Worm (Caenorhabditis elegans) whole organism, L4 larva: ENCODE measurements around the gene W01A11.7.

Experiments used
- D1046.2 ChIP-seq: fragments of 200-800 bp; sonication (Bioruptor generic); IDR thresholded peaks from 2 replicates; pipeline ENCODE4 v1.3.6; 2022; ENCODE audit warnings: missing genetic modification characterization, missing compliant biosample characterization
- F26F4.8 ChIP-seq: fragments of 200-800 bp; sonication (Bioruptor generic); conservative IDR thresholded peaks from 2 replicates; pipeline ENCODE4 v1.3.6; 2022; ENCODE audit warnings: missing genetic modification characterization, missing compliant biosample characterization
- F49E8.2 ChIP-seq: sonication (generic microtip); optimal IDR thresholded peaks from 2 replicates; lab custom pipeline; 2016; ENCODE audit warnings: missing compliant biosample characterization, mild to moderate bottlenecking, missing genetic modification characterization, borderline replicate concordance
- T26A8.4 ChIP-seq: fragments of 200-800 bp; sonication (Bioruptor generic); IDR thresholded peaks from 2 replicates; pipeline ENCODE4 v1.3.6; 2022; ENCODE audit warnings: missing genetic modification characterization, missing compliant biosample characterization
- ZK546.5 ChIP-seq, 2 experiments: sonication (generic microtip); optimal IDR thresholded peaks; 2 replicates each; lab custom pipeline; 2017; ENCODE audit warnings: missing biosample characterization in 2 of 2, missing genetic modification characterization in 2 of 2
- aly-2 ChIP-seq: sonication (generic microtip); optimal IDR thresholded peaks from 2 replicates; lab custom pipeline; 2018; ENCODE audit warnings: missing biosample characterization, missing genetic modification characterization
- arid-1 ChIP-seq: fragments of 200-800 bp; sonication (Bioruptor generic); conservative IDR thresholded peaks from 2 replicates; pipeline ENCODE4 v1.3.6; 2022; ENCODE audit warnings: missing genetic modification reagents, missing genetic modification characterization, missing compliant biosample characterization
- attf-4 ChIP-seq: sonication (generic microtip); optimal IDR thresholded peaks from 3 replicates; lab custom pipeline; 2017; ENCODE audit warnings: missing biosample characterization, missing genetic modification characterization
- ceh-32 ChIP-seq: sonication (generic microtip); optimal IDR thresholded peaks from 2 replicates; lab custom pipeline; 2016; ENCODE audit warnings: mild to moderate bottlenecking, missing genetic modification characterization, missing compliant biosample characterization; ENCODE audit not compliant: poor library complexity
- ces-1 ChIP-seq: fragments of 150-350 bp; sonication (generic microtip); optimal IDR thresholded peaks from 4 replicates; lab custom pipeline; 2014; ENCODE audit warnings: missing biosample characterization, missing genetic modification reagents, missing genetic modification characterization
- cey-2 ChIP-seq: sonication (generic microtip); optimal IDR thresholded peaks from 3 replicates; lab custom pipeline; 2017; ENCODE audit warnings: missing genetic modification characterization, mild to moderate bottlenecking, missing compliant biosample characterization, antibody characterized with exemption, borderline replicate concordance; ENCODE audit not compliant: insufficient read depth
- ctbp-1 ChIP-seq: fragments of 200-800 bp; sonication (Bioruptor generic); IDR thresholded peaks from 2 replicates; pipeline ENCODE4 v1.3.6; 2022; ENCODE audit warnings: missing genetic modification reagents, missing genetic modification characterization, missing compliant biosample characterization
- daf-19 ChIP-seq: fragments of 200-800 bp; sonication (Bioruptor generic); conservative IDR thresholded peaks from 2 replicates; pipeline ENCODE4 v1.3.6; 2022; ENCODE audit warnings: missing genetic modification characterization, missing compliant biosample characterization
- dmd-6 ChIP-seq: fragments of 200-800 bp; sonication (Bioruptor generic); IDR thresholded peaks from 2 replicates; pipeline ENCODE4 v1.3.6; 2022; ENCODE audit warnings: missing genetic modification reagents, missing genetic modification characterization, missing compliant biosample characterization
- dve-1 ChIP-seq: sonication (generic microtip); optimal IDR thresholded peaks from 2 replicates; lab custom pipeline; 2017; ENCODE audit warnings: antibody characterized with exemption, mild to moderate bottlenecking, missing genetic modification characterization, missing compliant biosample characterization; ENCODE audit not compliant: insufficient read depth
- egl-27 ChIP-seq: sonication (generic microtip); optimal IDR thresholded peaks from 3 replicates; lab custom pipeline; 2017; ENCODE audit warnings: missing biosample characterization, missing genetic modification reagents, missing genetic modification characterization
- fos-1 ChIP-seq: fragments of 150-350 bp; optimal IDR thresholded peaks from 2 replicates; lab custom pipeline; 2014; ENCODE audit warnings: missing biosample characterization, missing genetic modification characterization
- gei-8 ChIP-seq: fragments of 200-800 bp; sonication (Bioruptor generic); optimal IDR thresholded peaks from 2 replicates; lab custom pipeline; 2018; ENCODE audit warnings: mild to moderate bottlenecking, missing genetic modification characterization, missing compliant biosample characterization
- hlh-11 ChIP-seq: fragments of 200-800 bp; sonication (Bioruptor generic); optimal IDR thresholded peaks from 2 replicates; lab custom pipeline; 2018; ENCODE audit warnings: mild to moderate bottlenecking, missing genetic modification characterization, missing compliant biosample characterization
- hmg-1.1 ChIP-seq: fragments of 200-800 bp; sonication (Bioruptor generic); IDR thresholded peaks from 2 replicates; pipeline ENCODE4 v1.3.6; 2022; ENCODE audit warnings: missing genetic modification reagents, missing genetic modification characterization, missing compliant biosample characterization
- lim-7 ChIP-seq: fragments of 200-800 bp; sonication (Bioruptor generic); IDR thresholded peaks from 2 replicates; pipeline ENCODE4 v1.3.6; 2022; ENCODE audit warnings: missing genetic modification characterization, missing compliant biosample characterization
- lin-15B ChIP-seq: fragments of 150-350 bp; sonication (generic microtip); optimal IDR thresholded peaks from 3 replicates; lab custom pipeline; 2014; ENCODE audit warnings: missing biosample characterization, missing genetic modification characterization
- lin-38 ChIP-seq: fragments of 200-800 bp; sonication (Bioruptor generic); IDR thresholded peaks from 2 replicates; pipeline ENCODE4 v1.3.6; 2022; ENCODE audit warnings: missing genetic modification reagents, missing genetic modification characterization, missing compliant biosample characterization
- lir-3 ChIP-seq: sonication (generic microtip); optimal IDR thresholded peaks from 2 replicates; lab custom pipeline; 2016; ENCODE audit warnings: mild to moderate bottlenecking, missing genetic modification characterization, missing compliant biosample characterization
- mes-2 ChIP-seq: sonication (generic microtip); optimal IDR thresholded peaks from 2 replicates; lab custom pipeline; 2016; ENCODE audit warnings: missing genotype, mild to moderate bottlenecking, missing genetic modification characterization, missing compliant biosample characterization; ENCODE audit not compliant: poor library complexity, severe bottlenecking
- mxl-3 ChIP-seq: fragments of 200-800 bp; sonication (Bioruptor generic); optimal IDR thresholded peaks from 2 replicates; lab custom pipeline; 2018; ENCODE audit warnings: mild to moderate bottlenecking, missing genetic modification characterization, missing compliant biosample characterization
- nhr-10 ChIP-seq: fragments of 150-350 bp; optimal IDR thresholded peaks from 2 replicates; lab custom pipeline; 2014; ENCODE audit warnings: missing biosample characterization, missing genetic modification characterization
- nhr-25 ChIP-seq: sonication (generic microtip); optimal IDR thresholded peaks from 2 replicates; lab custom pipeline; 2017; ENCODE audit warnings: missing genetic modification characterization, mild to moderate bottlenecking, missing compliant biosample characterization, antibody characterized with exemption, moderate library complexity, borderline replicate concordance; ENCODE audit not compliant: insufficient read depth
- nhr-28 ChIP-seq: fragments of 150-350 bp; optimal IDR thresholded peaks from 2 replicates; lab custom pipeline; 2014; ENCODE audit warnings: missing biosample characterization, missing genetic modification characterization
- nhr-41 ChIP-seq: fragments of 200-800 bp; sonication (Bioruptor generic); IDR thresholded peaks from 2 replicates; pipeline ENCODE4 v1.3.6; 2022; ENCODE audit warnings: missing genetic modification reagents, missing genetic modification characterization, missing compliant biosample characterization
- nhr-48 ChIP-seq: sonication (generic microtip); optimal IDR thresholded peaks from 2 replicates; lab custom pipeline; 2016; ENCODE audit warnings: mild to moderate bottlenecking, missing genetic modification characterization, missing compliant biosample characterization
- nhr-76 ChIP-seq: fragments of 150-350 bp; optimal IDR thresholded peaks from 2 replicates; lab custom pipeline; 2014; ENCODE audit warnings: missing biosample characterization, missing genetic modification characterization
- nhr-77 ChIP-seq: fragments of 150-350 bp; optimal IDR thresholded peaks from 2 replicates; lab custom pipeline; 2014; ENCODE audit warnings: missing biosample characterization, missing genetic modification characterization
- pqm-1 ChIP-seq: sonication (generic microtip); optimal IDR thresholded peaks from 2 replicates; lab custom pipeline; 2017; ENCODE audit warnings: missing biosample characterization, missing genetic modification characterization
- rbr-2 ChIP-seq: sonication (generic microtip); optimal IDR thresholded peaks from 2 replicates; lab custom pipeline; 2016; ENCODE audit warnings: missing genotype, missing genetic modification characterization, missing compliant biosample characterization
- saeg-2 ChIP-seq: fragments of 200-800 bp; sonication (Bioruptor generic); IDR thresholded peaks from 2 replicates; pipeline ENCODE4 v1.3.6; 2022; ENCODE audit warnings: missing genetic modification reagents, missing genetic modification characterization, missing compliant biosample characterization
- spr-1 ChIP-seq: sonication (generic microtip); optimal IDR thresholded peaks from 2 replicates; lab custom pipeline; 2016; ENCODE audit warnings: mild to moderate bottlenecking, missing genetic modification characterization, missing compliant biosample characterization
- spr-3 ChIP-seq: fragments of 200-800 bp; sonication (Bioruptor generic); optimal IDR thresholded peaks from 2 replicates; lab custom pipeline; 2018; ENCODE audit warnings: mild to moderate bottlenecking, missing genetic modification characterization, missing compliant biosample characterization
- unc-130 ChIP-seq: sonication (generic microtip); optimal IDR thresholded peaks from 2 replicates; lab custom pipeline; 2016; ENCODE audit warnings: missing genetic modification reagents, missing genetic modification characterization, missing compliant biosample characterization
- unc-39 ChIP-seq: sonication (generic microtip); optimal IDR thresholded peaks from 2 replicates; lab custom pipeline; 2017; ENCODE audit warnings: missing biosample characterization, missing genetic modification characterization
- unc-62 ChIP-seq, 3 experiments: fragments of 150-350 bp in 1 of 3; sonication (generic microtip); optimal IDR thresholded peaks in 2 of 3; peaks in 1 of 3; 1 replicate in 1 of 3; 2 replicates in 2 of 3; lab custom pipeline; 2014 to 2017; ENCODE audit warnings: missing biosample characterization in 3 of 3, missing genetic modification characterization in 3 of 3, missing genetic modification reagents in 3 of 3, missing genotype in 1 of 3
- zag-1 ChIP-seq: fragments of 150-350 bp; optimal IDR thresholded peaks from 2 replicates; lab custom pipeline; 2014; ENCODE audit warnings: missing biosample characterization, missing genetic modification characterization
- zfp-2 ChIP-seq: sonication (generic microtip); optimal IDR thresholded peaks from 2 replicates; lab custom pipeline; 2016; ENCODE audit warnings: mild to moderate bottlenecking, missing genetic modification characterization, missing compliant biosample characterization
- zfp-3 ChIP-seq: fragments of 200-800 bp; sonication (Bioruptor generic); conservative IDR thresholded peaks from 2 replicates; pipeline ENCODE4 v1.3.6; 2022; ENCODE audit warnings: missing genetic modification reagents, missing genetic modification characterization, missing compliant biosample characterization
- zip-2 ChIP-seq: fragments of 150-350 bp; optimal IDR thresholded peaks from 2 replicates; lab custom pipeline; 2014; ENCODE audit warnings: missing biosample characterization, missing genetic modification characterization
- ztf-11 ChIP-seq: fragments of 150-350 bp; optimal IDR thresholded peaks from 2 replicates; lab custom pipeline; 2014; ENCODE audit warnings: missing biosample characterization, missing genetic modification characterization
- ztf-7 ChIP-seq: fragments of 150-350 bp; optimal IDR thresholded peaks from 2 replicates; lab custom pipeline; 2014; ENCODE audit warnings: missing biosample characterization, missing genetic modification characterization

The W01A11.7 gene

ce11 chrV:6514887-6515324 is 9.7 kb upstream of the W01A11.7 start, which contains the start of gene dpy-11 (continued):
- TF ChIP-seq T26A8.4 (GFP tag; lab: Robert Waterston, UW) (peak; percentile 81), rbr-2 (tag; lab: Kevin White, UChicago) (no peak), nhr-25 (tag; lab: Kevin White, UChicago) (peak; percentile 55), dve-1 (peak; percentile 57), unc-130 (GFP tag; lab: Kevin White, UChicago) (no peak), daf-19 (GFP tag; lab: Robert Waterston, UW) (no peak), arid-1 (GFP tag; lab: Robert Waterston, UW) (no peak), nhr-41 (no peak), cey-2 (tag; lab: Kevin White, UChicago) (no peak), ztf-7 (no peak), lim-7 (GFP tag; lab: Robert Waterston, UW) (0 out of 2 replicates have a peak, but pooled peaks have one; percentile 18), ceh-32 (tag; lab: Kevin White, UChicago) (no peak)

ce11 chrV:6513786-6514430 is 8.7 kb upstream of the W01A11.7 start:
- TF ChIP-seq ctbp-1 (GFP tag; lab: Robert Waterston, UW) (no peak), unc-62 (GFP tag; optimal IDR thresholded peaks at IDR 0.05 in 1 of 2; lab: Kevin White, UChicago) (peak in 1 of 2 experiments; percentile 95), unc-62 (tag; optimal IDR thresholded peaks at IDR 0.05; lab: Kevin White, UChicago) (no peak), fos-1 (tag; lab: Kevin White, UChicago) (no peak), mes-2 (tag; lab: Kevin White, UChicago) (no peak), zip-2 (tag; lab: Kevin White, UChicago) (no peak), nhr-77 (no peak), spr-1 (tag; lab: Kevin White, UChicago) (no peak), hmg-1.1 (GFP tag; lab: Robert Waterston, UW) (no peak), ces-1 (no peak)

- TF ChIP-seq D1046.2 (GFP tag; lab: Robert Waterston, UW) = no peak
- TF ChIP-seq lin-15B (tag; lab: Kevin White, UChicago) = no peak
- no peak for TF ChIP-seq spr-1 (tag; lab: Kevin White, UChicago)
- TF ChIP-seq zip-2 (tag; lab: Kevin White, UChicago) = no peak
- no peak for TF ChIP-seq attf-4 (tag; lab: Kevin White, UChicago)
- peak; percentile 6 for TF ChIP-seq nhr-28
- no peak for TF ChIP-seq ZK546.5 (tag; optimal IDR thresholded peaks at IDR 0.05; lab: Kevin White, UChicago)
- TF ChIP-seq lin-38 (GFP tag; lab: Robert Waterston, UW) = peak; percentile 17; the same call in 1 of the 2 replicates
- no peak for TF ChIP-seq aly-2
- peak; percentile 2 for TF ChIP-seq nhr-48 (tag; lab: Kevin White, UChicago)
- TF ChIP-seq nhr-10 (tag; lab: Kevin White, UChicago) = no peak
- peak; percentile 29 for TF ChIP-seq hlh-11 (tag; lab: Kevin White, UChicago)
- TF ChIP-seq dmd-6 (GFP tag; lab: Robert Waterston, UW) = no peak
- TF ChIP-seq zfp-2 = no peak
- TF ChIP-seq lir-3 = no peak
- no peak for TF ChIP-seq F26F4.8 (GFP tag; lab: Robert Waterston, UW)
- no peak for TF ChIP-seq spr-3 (GFP tag; lab: Kevin White, UChicago)
- 0 out of 2 replicates have a peak, but pooled peaks have one; percentile 7 for TF ChIP-seq ctbp-1 (GFP tag; lab: Robert Waterston, UW)
- TF ChIP-seq egl-27 (tag; lab: Kevin White, UChicago) = no peak
- TF ChIP-seq unc-39 (tag; lab: Kevin White, UChicago) = no peak
- no peak for TF ChIP-seq ztf-11
- TF ChIP-seq mxl-3 (GFP tag; lab: Kevin White, UChicago) = peak; percentile 63
- no peak for TF ChIP-seq zag-1 (tag; lab: Kevin White, UChicago)
- no peak for TF ChIP-seq F49E8.2 (tag; lab: Kevin White, UChicago)
- no peak for TF ChIP-seq gei-8
- TF ChIP-seq daf-19 (GFP tag; lab: Robert Waterston, UW) = no peak
- TF ChIP-seq zfp-3 (GFP tag; lab: Robert Waterston, UW) = no peak
- TF ChIP-seq pqm-1 = no peak
- no peak for TF ChIP-seq saeg-2 (GFP tag; lab: Robert Waterston, UW)
- TF ChIP-seq nhr-76 (tag; lab: Kevin White, UChicago) = no peak
Observed at ce11 chrV:6513356-6513755, 8.2 kb upstream of the W01A11.7 start.
